Worm (Caenorhabditis elegans) whole organism, mixed stage, embryonic: ENCODE data around the gene gpa-6.

ENCODE experiments used
- M03D4.4 ChIP-seq: sonication (generic microtip); optimal IDR thresholded peaks from 2 replicates; lab custom pipeline; 2017; ENCODE audit warnings: mild to moderate bottlenecking, missing genetic modification characterization, missing compliant biosample characterization
- bed-3 ChIP-seq: fragments of 200-800 bp; sonication (Bioruptor generic); optimal IDR thresholded peaks from 3 replicates; lab custom pipeline; 2018; ENCODE audit warnings: mild to moderate bottlenecking, missing genetic modification characterization, moderate library complexity, missing compliant biosample characterization
- blmp-1 ChIP-seq: fragments of 150-350 bp; optimal IDR thresholded peaks from 2 replicates; lab custom pipeline; 2014; ENCODE audit warnings: missing biosample characterization, missing genetic modification characterization
- ceh-39 ChIP-seq: fragments of 150-350 bp; optimal IDR thresholded peaks from 2 replicates; lab custom pipeline; 2014; ENCODE audit warnings: missing biosample characterization, missing genetic modification characterization
- ceh-43 ChIP-seq: fragments of 200-800 bp; sonication (Bioruptor generic); optimal IDR thresholded peaks from 2 replicates; lab custom pipeline; 2018; ENCODE audit warnings: mild to moderate bottlenecking, missing genetic modification characterization, moderate library complexity, missing compliant biosample characterization
- ceh-83 ChIP-seq: fragments of 200-800 bp; sonication (Bioruptor generic); optimal IDR thresholded peaks from 2 replicates; lab custom pipeline; 2018; ENCODE audit warnings: mild to moderate bottlenecking, missing genetic modification characterization, missing compliant biosample characterization
- ces-1 ChIP-seq: fragments of 150-350 bp; optimal IDR thresholded peaks from 2 replicates; lab custom pipeline; 2014; ENCODE audit warnings: missing biosample characterization, missing genetic modification reagents, missing genetic modification characterization
- cnd-1 ChIP-seq: fragments of 200-800 bp; sonication (Bioruptor generic); optimal IDR thresholded peaks from 2 replicates; lab custom pipeline; 2018; ENCODE audit warnings: mild to moderate bottlenecking, missing genetic modification characterization, missing compliant biosample characterization
- drap-1 ChIP-seq: fragments of 200-800 bp; sonication (Bioruptor generic); optimal IDR thresholded peaks from 3 replicates; lab custom pipeline; 2018; ENCODE audit warnings: mild to moderate bottlenecking, missing genetic modification characterization, missing compliant biosample characterization
- elt-1 ChIP-seq: sonication (generic microtip); optimal IDR thresholded peaks from 2 replicates; lab custom pipeline; 2017; ENCODE audit warnings: missing genetic modification characterization, mild to moderate bottlenecking, missing compliant biosample characterization, antibody characterized with exemption, moderate library complexity, borderline replicate concordance; ENCODE audit not compliant: insufficient read depth
- elt-3 ChIP-seq: fragments of 150-350 bp; optimal IDR thresholded peaks from 2 replicates; lab custom pipeline; 2014; ENCODE audit warnings: missing biosample characterization, missing genetic modification characterization
- flh-1 ChIP-seq: fragments of 200-800 bp; sonication (Bioruptor generic); optimal IDR thresholded peaks from 2 replicates; lab custom pipeline; 2018; ENCODE audit warnings: mild to moderate bottlenecking, missing genetic modification characterization, moderate library complexity, missing compliant biosample characterization
- ham-2 ChIP-seq: fragments of 200-800 bp; sonication (Bioruptor generic); optimal IDR thresholded peaks from 2 replicates; lab custom pipeline; 2018; ENCODE audit warnings: mild to moderate bottlenecking, missing genetic modification characterization, missing compliant biosample characterization
- hlh-1 ChIP-seq: fragments of 150-350 bp; optimal IDR thresholded peaks from 2 replicates; lab custom pipeline; 2014; ENCODE audit warnings: missing biosample characterization, missing genetic modification reagents, missing genetic modification characterization
- lin-13 ChIP-seq: fragments of 150-350 bp; optimal IDR thresholded peaks from 2 replicates; lab custom pipeline; 2014; ENCODE audit warnings: missing biosample characterization, missing genetic modification characterization
- lin-32 ChIP-seq: fragments of 200-800 bp; sonication (Bioruptor generic); optimal IDR thresholded peaks from 2 replicates; lab custom pipeline; 2018; ENCODE audit warnings: mild to moderate bottlenecking, missing genetic modification characterization, missing compliant biosample characterization
- lsy-2 ChIP-seq: fragments of 150-350 bp; optimal IDR thresholded peaks from 2 replicates; lab custom pipeline; 2014; ENCODE audit warnings: missing biosample characterization, missing genetic modification characterization
- mab-5 ChIP-seq: fragments of 150-350 bp; optimal IDR thresholded peaks from 2 replicates; lab custom pipeline; 2014; ENCODE audit warnings: missing biosample characterization, missing genetic modification characterization
- mep-1 ChIP-seq: fragments of 150-350 bp; optimal IDR thresholded peaks from 2 replicates; lab custom pipeline; 2017; ENCODE audit warnings: missing biosample characterization, missing genetic modification reagents, missing genetic modification characterization, inconsistent platforms
- mls-2 ChIP-seq: sonication (generic microtip); optimal IDR thresholded peaks from 2 replicates; lab custom pipeline; 2016; ENCODE audit warnings: mild to moderate bottlenecking, missing genetic modification characterization, moderate library complexity, missing compliant biosample characterization
- nhr-12 ChIP-seq: fragments of 150-350 bp; optimal IDR thresholded peaks from 2 replicates; lab custom pipeline; 2014; ENCODE audit warnings: missing biosample characterization, missing genetic modification characterization
- nhr-2 ChIP-seq: fragments of 150-350 bp; optimal IDR thresholded peaks from 2 replicates; lab custom pipeline; 2014; ENCODE audit warnings: missing biosample characterization, missing genetic modification characterization
- nhr-237 ChIP-seq: fragments of 150-350 bp; optimal IDR thresholded peaks from 2 replicates; lab custom pipeline; 2014; ENCODE audit warnings: missing biosample characterization, missing genetic modification characterization
- nhr-28 ChIP-seq: fragments of 150-350 bp; optimal IDR thresholded peaks from 2 replicates; lab custom pipeline; 2014; ENCODE audit warnings: missing biosample characterization, missing genetic modification characterization
- nhr-76 ChIP-seq: sonication (generic microtip); optimal IDR thresholded peaks from 2 replicates; lab custom pipeline; 2017; ENCODE audit warnings: missing biosample characterization, missing genetic modification characterization
- pha-4 ChIP-seq: fragments of 150-350 bp; optimal IDR thresholded peaks from 2 replicates; lab custom pipeline; 2018; ENCODE audit warnings: missing biosample characterization, missing genetic modification reagents, missing genetic modification characterization
- sem-2 ChIP-seq: fragments of 200-800 bp; sonication (Bioruptor generic); optimal IDR thresholded peaks from 2 replicates; lab custom pipeline; 2018; ENCODE audit warnings: mild to moderate bottlenecking, missing genetic modification characterization, missing compliant biosample characterization
- snpc-4 ChIP-seq: fragments of 150-350 bp; optimal IDR thresholded peaks from 2 replicates; lab custom pipeline; 2014; ENCODE audit warnings: missing biosample characterization, missing genetic modification characterization
- sptf-1 ChIP-seq: sonication (generic microtip); optimal IDR thresholded peaks from 2 replicates; lab custom pipeline; 2017; ENCODE audit warnings: mild to moderate bottlenecking, missing genetic modification characterization, moderate library complexity, missing compliant biosample characterization
- tbx-8 ChIP-seq: fragments of 200-800 bp; sonication (Bioruptor generic); optimal IDR thresholded peaks from 2 replicates; lab custom pipeline; 2018; ENCODE audit warnings: mild to moderate bottlenecking, missing genetic modification characterization, moderate library complexity, missing compliant biosample characterization
- unc-120 ChIP-seq: sonication (generic microtip); optimal IDR thresholded peaks from 2 replicates; lab custom pipeline; 2017; ENCODE audit warnings: missing genetic modification characterization, missing compliant biosample characterization; ENCODE audit not compliant: poor library complexity, severe bottlenecking
- unc-39 ChIP-seq: fragments of 150-350 bp; optimal IDR thresholded peaks from 2 replicates; lab custom pipeline; 2014; ENCODE audit warnings: missing biosample characterization, missing genetic modification characterization
- unc-62 ChIP-seq: fragments of 150-350 bp; optimal IDR thresholded peaks from 2 replicates; lab custom pipeline; 2014; ENCODE audit warnings: missing biosample characterization, missing genetic modification reagents, missing genetic modification characterization
- zip-8 ChIP-seq: fragments of 150-350 bp; optimal IDR thresholded peaks from 2 replicates; lab custom pipeline; 2014; ENCODE audit warnings: missing biosample characterization, missing genetic modification characterization
- ztf-11 ChIP-seq: fragments of 150-350 bp; optimal IDR thresholded peaks from 2 replicates; lab custom pipeline; 2014; ENCODE audit warnings: missing biosample characterization, missing genetic modification characterization

gpa-6 gene

DNA sequence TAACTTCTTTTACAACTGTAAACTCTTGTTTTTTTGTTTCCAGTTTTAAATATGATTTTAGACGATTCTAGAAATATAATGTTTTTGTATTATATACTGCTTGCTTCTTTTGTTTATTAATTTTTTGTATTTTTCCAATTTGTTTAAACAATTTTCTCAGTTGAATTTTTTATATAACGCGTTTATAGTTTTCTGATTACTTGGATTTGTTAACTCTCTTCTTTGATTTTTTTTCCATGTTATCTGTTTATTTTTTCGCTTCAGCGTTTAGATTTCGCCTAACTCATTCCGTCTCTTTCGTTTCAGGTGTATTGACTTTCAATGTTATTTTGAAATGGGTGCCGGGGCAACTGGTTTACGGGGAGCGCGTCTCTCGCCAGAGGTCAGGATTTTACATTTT, at the start of gene gpa-6:
Gene gpa-6 (plus strand): TSS at position 301 of the 400 bp plus-strand sequence.
- TF ChIP-seq nhr-28 (tag; lab: Kevin White, UChicago) (no peak), lsy-2 (no peak), mep-1 (tag; lab: Kevin White, UChicago) (no peak), mab-5 (tag; lab: Kevin White, UChicago) (no peak), mls-2 (tag; lab: Kevin White, UChicago) (no peak), elt-3 (no peak), ceh-39 (tag; lab: Kevin White, UChicago) (no peak), nhr-2 (tag; lab: Kevin White, UChicago) (no peak), ceh-43 (no peak), pha-4 (no peak), unc-120 (no peak), ham-2 (GFP tag; lab: Kevin White, UChicago) (no peak), bed-3 (GFP tag; lab: Kevin White, UChicago) (no peak), zip-8 (tag; lab: Kevin White, UChicago) (no peak), cnd-1 (no peak)

DNA sequence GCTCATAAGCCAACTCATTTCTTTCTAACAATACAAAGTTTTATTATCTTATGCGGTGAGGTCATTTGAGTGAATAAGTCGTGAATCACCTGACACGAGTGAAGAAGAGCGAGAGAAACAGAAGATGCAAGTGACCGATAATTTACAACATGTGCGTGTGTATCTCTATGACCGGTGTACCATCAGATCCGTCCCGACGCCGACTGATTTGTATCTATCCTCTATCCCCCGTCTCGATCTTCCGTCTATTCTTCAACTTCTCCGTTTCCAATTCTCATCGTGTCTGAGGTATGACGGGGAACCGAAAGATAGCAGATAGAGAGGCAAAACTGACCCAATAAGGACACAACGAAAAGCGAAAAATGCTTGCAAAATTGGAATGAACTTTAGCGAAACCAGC, 49.6 kb upstream of the gpa-6 start, which contains the start of gene F09A5.3:
Gene F09A5.3 (plus strand): TSS at position 162 of the 400 bp plus-strand sequence.
- TF ChIP-seq mab-5 (tag; lab: Kevin White, UChicago) (no peak), pha-4 (no peak), cnd-1 (no peak), drap-1 (no peak), nhr-12 (tag; lab: Kevin White, UChicago) (no peak), ceh-43 (no peak), ham-2 (GFP tag; lab: Kevin White, UChicago) (peak; percentile 82), sptf-1 (tag; lab: Kevin White, UChicago) (no peak), lin-13 (tag; lab: Kevin White, UChicago) (no peak), flh-1 (GFP tag; lab: Kevin White, UChicago) (no peak), elt-3 (peak; percentile 11), blmp-1 (peak; percentile 6), ceh-39 (tag; lab: Kevin White, UChicago) (no peak), nhr-2 (tag; lab: Kevin White, UChicago) (peak; percentile 59), hlh-1 (tag; lab: Kevin White, UChicago) (peak; percentile 76), lin-32 (GFP tag; lab: Kevin White, UChicago) (no peak), unc-62 (peak; percentile 76), elt-1 (tag; lab: Kevin White, UChicago) (peak; percentile 98), tbx-8 (no peak), zip-8 (tag; lab: Kevin White, UChicago) (no peak)

DNA sequence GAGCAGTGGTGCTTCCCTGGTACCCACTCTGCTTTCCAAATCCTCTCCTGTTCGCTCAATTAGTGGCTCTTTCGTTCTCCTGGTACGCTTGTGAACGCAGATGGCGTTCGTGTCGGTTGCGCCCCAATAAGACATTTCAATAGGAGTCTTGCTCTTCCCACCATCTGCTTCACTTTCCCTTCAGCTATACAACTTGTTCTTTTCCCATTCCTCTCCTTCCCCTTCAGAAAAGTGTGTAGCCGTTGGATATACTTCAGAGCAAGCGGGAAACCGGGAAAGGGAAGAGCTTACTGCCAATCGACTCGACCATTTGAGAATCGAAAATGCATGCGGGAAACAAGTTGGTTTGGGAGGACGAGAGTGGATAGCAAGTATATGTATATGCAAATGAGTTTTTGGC, 47.8 kb upstream of the gpa-6 start:
- TF ChIP-seq ceh-43 = no peak
- no peak for TF ChIP-seq ceh-83 (GFP tag; lab: Kevin White, UChicago)
- TF ChIP-seq sptf-1 (tag; lab: Kevin White, UChicago) = no peak
- TF ChIP-seq flh-1 (GFP tag; lab: Kevin White, UChicago) = no peak
- peak; percentile 91 for TF ChIP-seq cnd-1
- peak; percentile 53 for TF ChIP-seq lin-32 (GFP tag; lab: Kevin White, UChicago)
- TF ChIP-seq mls-2 (tag; lab: Kevin White, UChicago) = no peak
- no peak for TF ChIP-seq mep-1 (tag; lab: Kevin White, UChicago)
- no peak for TF ChIP-seq bed-3 (GFP tag; lab: Kevin White, UChicago)
- TF ChIP-seq elt-3 = no peak
- TF ChIP-seq zip-8 (tag; lab: Kevin White, UChicago) = no peak
- no peak for TF ChIP-seq sem-2
- no peak for TF ChIP-seq nhr-2 (tag; lab: Kevin White, UChicago)
- no peak for TF ChIP-seq nhr-12 (tag; lab: Kevin White, UChicago)
- TF ChIP-seq ces-1 = peak; percentile 71
- TF ChIP-seq unc-62 = no peak

DNA sequence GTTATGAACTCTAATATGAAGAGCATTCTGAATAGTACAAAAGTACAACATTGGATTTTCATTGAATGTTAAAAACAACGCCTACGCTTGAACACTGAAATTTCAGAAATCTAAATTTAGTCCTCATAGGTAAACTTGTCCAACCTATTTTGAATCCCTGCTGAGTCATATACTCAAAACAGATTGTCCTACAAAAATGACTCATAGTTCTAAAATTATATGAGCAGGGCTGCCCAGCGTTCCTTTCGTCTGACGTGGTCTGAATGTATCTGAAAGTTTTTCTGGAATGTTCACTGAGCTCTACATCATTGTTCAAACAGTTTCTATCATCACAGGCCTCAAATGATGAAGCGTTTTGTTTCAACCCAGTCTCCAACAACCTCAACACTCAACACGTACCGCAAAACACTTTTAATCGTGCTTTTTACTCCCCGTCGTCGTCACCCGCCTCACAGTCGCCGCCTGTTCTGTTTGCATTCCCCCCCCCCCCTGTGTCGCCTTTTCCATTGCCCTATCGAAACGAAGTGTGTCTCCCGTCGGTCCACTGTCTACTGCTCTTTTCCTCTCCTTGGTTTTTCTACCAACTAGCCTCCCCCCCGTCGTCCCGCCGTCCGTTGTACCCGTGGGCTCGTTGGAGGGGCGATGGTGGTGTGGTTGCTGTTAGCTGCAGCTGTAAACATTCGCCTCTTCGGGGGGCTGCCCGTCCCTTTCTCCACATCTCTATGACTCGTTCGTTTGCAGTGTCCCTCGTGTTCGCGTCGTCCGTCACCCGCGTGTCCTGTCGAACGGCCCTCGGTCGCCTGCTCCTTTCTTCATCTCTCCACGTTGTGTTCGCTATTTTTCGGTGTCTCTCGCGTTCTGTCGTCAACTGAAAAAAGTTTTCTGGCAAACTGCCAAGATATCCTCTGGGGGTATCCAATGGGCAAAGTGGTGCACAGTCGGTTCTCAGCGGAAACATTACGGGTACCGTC, 47.0 kb upstream of the gpa-6 start:
- TF ChIP-seq ceh-43 = no peak
- TF ChIP-seq mab-5 (tag; lab: Kevin White, UChicago) = no peak
- no peak for TF ChIP-seq ceh-83 (GFP tag; lab: Kevin White, UChicago)
- no peak for TF ChIP-seq tbx-8
- TF ChIP-seq nhr-12 (tag; lab: Kevin White, UChicago) = peak; percentile 49
- TF ChIP-seq sptf-1 (tag; lab: Kevin White, UChicago) = peak; percentile 62
- no peak for TF ChIP-seq flh-1 (GFP tag; lab: Kevin White, UChicago)
- TF ChIP-seq elt-3 = no peak
- no peak for TF ChIP-seq bed-3 (GFP tag; lab: Kevin White, UChicago)
- peak; percentile 25 for TF ChIP-seq mep-1 (tag; lab: Kevin White, UChicago)
- peak; percentile 37 for TF ChIP-seq pha-4
- peak; percentile 39 for TF ChIP-seq ztf-11
- peak; percentile 66 for TF ChIP-seq unc-120
- no peak for TF ChIP-seq snpc-4 (tag; lab: Kevin White, UChicago)
- TF ChIP-seq drap-1 = peak; percentile 69
- TF ChIP-seq nhr-28 (tag; lab: Kevin White, UChicago) = no peak
- peak; percentile 51 for TF ChIP-seq lin-13 (tag; lab: Kevin White, UChicago)
- TF ChIP-seq blmp-1 = no peak
- TF ChIP-seq unc-39 (tag; lab: Kevin White, UChicago) = no peak
- no peak for TF ChIP-seq lsy-2
- no peak for TF ChIP-seq ces-1
- peak; percentile 0 for TF ChIP-seq nhr-2 (tag; lab: Kevin White, UChicago)
- peak; percentile 60 for TF ChIP-seq hlh-1 (tag; lab: Kevin White, UChicago)
- TF ChIP-seq cnd-1 = peak; percentile 53
- TF ChIP-seq lin-32 (GFP tag; lab: Kevin White, UChicago) = peak; percentile 31
- no peak for TF ChIP-seq ceh-39 (tag; lab: Kevin White, UChicago)
- TF ChIP-seq M03D4.4 (tag; lab: Kevin White, UChicago) = peak; percentile 81
- TF ChIP-seq mls-2 (tag; lab: Kevin White, UChicago) = peak; percentile 60
- peak; percentile 70 for TF ChIP-seq unc-62
- TF ChIP-seq ham-2 (GFP tag; lab: Kevin White, UChicago) = peak; percentile 94
- TF ChIP-seq zip-8 (tag; lab: Kevin White, UChicago) = no peak
- TF ChIP-seq nhr-76 (tag; lab: Kevin White, UChicago) = no peak
- TF ChIP-seq sem-2 = no peak
- no peak for TF ChIP-seq nhr-237 (tag; lab: Kevin White, UChicago)
